Worm (Caenorhabditis elegans): ENCODE results near the gene C55C3.7.

ce11 chrIV:5700372-5700771 lies 17.9 kb upstream of the C55C3.7 start:
- no peak for TF ChIP-seq zag-1 (tag; optimal IDR thresholded peaks at IDR 0.05)
- TF ChIP-seq aly-2 (tag; optimal IDR thresholded peaks at IDR 0.05) = no peak
- no peak for TF ChIP-seq pqm-1 (tag; optimal IDR thresholded peaks at IDR 0.05)

Data from whole organism, L3 larva.